Worm (Caenorhabditis elegans) whole organism, midembryonic: Measurements from ENCODE around the gene B0545.4.

ENCODE experiments used
- T22C8.4 ChIP-seq: fragments of 200-800 bp; sonication (Bioruptor generic); IDR thresholded peaks from 2 replicates; pipeline ENCODE4 v1.3.6; 2022; ENCODE audit warnings: missing genetic modification characterization, missing compliant biosample characterization
- cog-1 ChIP-seq: sonication (generic microtip); optimal IDR thresholded peaks from 2 replicates; lab custom pipeline; 2016; ENCODE audit warnings: missing genetic modification characterization, missing compliant biosample characterization
- flt-1 ChIP-seq: fragments of 200-800 bp; sonication (Bioruptor generic); IDR thresholded peaks from 2 replicates; pipeline ENCODE4 v1.3.6; 2022; ENCODE audit warnings: missing genetic modification characterization, missing compliant biosample characterization
- klf-2 ChIP-seq: fragments of 200-800 bp; sonication (Bioruptor generic); conservative IDR thresholded peaks from 2 replicates; pipeline ENCODE4 v1.3.6; 2022; ENCODE audit warnings: missing genetic modification reagents, missing genetic modification characterization, missing compliant biosample characterization
- med-1 ChIP-seq: sonication (generic microtip); optimal IDR thresholded peaks from 2 replicates; lab custom pipeline; 2017; ENCODE audit warnings: missing genetic modification characterization, mild to moderate bottlenecking, missing compliant biosample characterization, antibody characterized with exemption, missing genetic modification reagents; ENCODE audit not compliant: insufficient read depth
- ref-1 ChIP-seq: fragments of 200-800 bp; sonication (Bioruptor generic); conservative IDR thresholded peaks from 2 replicates; pipeline ENCODE4 v1.3.6; 2022; ENCODE audit warnings: missing genetic modification reagents, missing genetic modification characterization, missing compliant biosample characterization
- tab-1 ChIP-seq: fragments of 200-800 bp; sonication (Bioruptor generic); IDR thresholded peaks from 2 replicates; pipeline ENCODE4 v1.3.6; 2022; ENCODE audit warnings: missing genetic modification characterization, missing compliant biosample characterization
- ztf-23 ChIP-seq: fragments of 200-800 bp; sonication (Bioruptor generic); IDR thresholded peaks from 2 replicates; pipeline ENCODE4 v1.3.6; 2022; ENCODE audit warnings: missing genetic modification reagents, missing genetic modification characterization, missing compliant biosample characterization
- ztf-29 ChIP-seq: fragments of 200-800 bp; sonication (Bioruptor generic); IDR thresholded peaks from 2 replicates; pipeline ENCODE4 v1.3.6; 2022; ENCODE audit warnings: missing genetic modification reagents, missing genetic modification characterization, missing compliant biosample characterization

B0545.4 gene

ce11 chrIV:102848-103247, 6.4 kb downstream of the B0545.4 start:
- TF ChIP-seq flt-1 (GFP tag; lab: Robert Waterston, UW) (no peak), ztf-23 (no peak)

ce11 chrIV:97681-98080, 11.5 kb downstream of the B0545.4 start:
- no peak for TF ChIP-seq ztf-23
- TF ChIP-seq flt-1 (GFP tag; lab: Robert Waterston, UW) = no peak
- TF ChIP-seq med-1 = no peak
- TF ChIP-seq tab-1 (GFP tag; lab: Robert Waterston, UW) = no peak
- TF ChIP-seq cog-1 (tag; lab: Kevin White, UChicago) = no peak
- TF ChIP-seq ref-1 (GFP tag; lab: Robert Waterston, UW) = no peak
- no peak for TF ChIP-seq ztf-29

ce11 chrIV:91680-92079, 17.5 kb downstream of the B0545.4 start, which contains the start of gene tpa-1:
Gene tpa-1, plus strand, starts transcription at chrIV:91980.
- TF ChIP-seq med-1 (no peak), flt-1 (GFP tag; lab: Robert Waterston, UW) (no peak), ztf-29 (no peak), ztf-23 (no peak), cog-1 (tag; lab: Kevin White, UChicago) (no peak), klf-2 (no peak), tab-1 (GFP tag; lab: Robert Waterston, UW) (no peak), ref-1 (GFP tag; lab: Robert Waterston, UW) (no peak), T22C8.4 (no peak)

ce11 chrIV:89991-90390, 19.2 kb downstream of the B0545.4 start, which contains the start of gene scl-23:
Gene scl-23, minus strand, starts transcription at chrIV:90091.
- TF ChIP-seq cog-1 (tag; lab: Kevin White, UChicago) (no peak), ztf-29 (no peak), klf-2 (no peak), T22C8.4 (no peak), tab-1 (GFP tag; lab: Robert Waterston, UW) (no peak)

- no peak for TF ChIP-seq klf-2
- TF ChIP-seq med-1 = no peak
- TF ChIP-seq T22C8.4 = no peak
- no peak for TF ChIP-seq tab-1 (GFP tag; lab: Robert Waterston, UW)
- TF ChIP-seq flt-1 (GFP tag; lab: Robert Waterston, UW) = no peak
- no peak for TF ChIP-seq ztf-29
- TF ChIP-seq ztf-23 = no peak
- TF ChIP-seq cog-1 (tag; lab: Kevin White, UChicago) = no peak
- no peak for TF ChIP-seq ref-1 (GFP tag; lab: Robert Waterston, UW)
These were observed 22.5 kb downstream of the B0545.4 start for ce11 chrIV:86744-87143.

DNA sequence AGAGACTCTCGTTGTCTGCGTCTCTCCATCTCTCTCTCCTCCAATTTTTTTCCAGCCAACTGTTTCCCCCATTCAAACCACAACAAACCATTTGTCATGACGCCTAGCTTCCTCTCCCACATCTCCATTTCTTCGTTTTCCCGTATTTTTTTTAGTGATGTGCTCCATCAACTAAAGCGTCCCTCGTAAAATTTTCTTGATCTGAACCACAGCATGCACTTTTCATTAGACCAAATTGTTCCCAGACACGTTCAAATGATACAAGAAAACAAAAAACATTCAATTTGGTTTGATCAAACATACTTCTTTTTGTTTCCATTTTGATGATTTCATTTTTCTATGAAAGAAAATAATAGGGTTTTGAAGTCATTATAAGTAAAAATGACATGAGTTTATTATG, 26.9 kb downstream of the B0545.4 start:
- TF ChIP-seq ztf-23 (no peak), cog-1 (tag; lab: Kevin White, UChicago) (no peak), klf-2 (no peak), ztf-29 (no peak), med-1 (no peak), T22C8.4 (no peak), tab-1 (GFP tag; lab: Robert Waterston, UW) (no peak), ref-1 (GFP tag; lab: Robert Waterston, UW) (no peak), flt-1 (GFP tag; lab: Robert Waterston, UW) (no peak)

DNA sequence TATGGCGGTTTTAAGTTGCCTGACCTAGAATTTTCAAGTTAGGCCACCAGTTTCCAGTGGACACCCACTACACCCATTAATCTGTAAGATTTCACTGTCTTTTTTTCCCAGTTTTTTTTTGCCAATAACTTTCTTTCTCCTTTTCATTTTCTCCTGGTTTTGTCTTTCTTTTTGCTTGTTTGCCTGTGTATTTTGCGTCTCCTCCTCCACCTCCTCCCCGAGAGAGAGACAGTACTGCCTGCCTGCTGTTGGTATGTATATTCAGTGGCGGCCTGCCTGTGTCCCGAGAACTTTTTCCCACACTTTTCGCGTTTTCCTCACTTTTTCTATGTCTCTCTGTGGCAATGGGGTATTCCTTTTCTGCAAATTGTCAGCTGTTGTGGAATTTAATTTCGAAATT, 27.8 kb downstream of the B0545.4 start:
- TF ChIP-seq ztf-29 (no peak), ztf-23 (peak; percentile 51; the same call in 1 of the 2 replicates), T22C8.4 (no peak), med-1 (no peak)

ce11 chrIV:80943-81342, 28.3 kb downstream of the B0545.4 start:
- no peak for TF ChIP-seq tab-1 (GFP tag; lab: Robert Waterston, UW)
- TF ChIP-seq ref-1 (GFP tag; lab: Robert Waterston, UW) = no peak
- no peak for TF ChIP-seq med-1
- no peak for TF ChIP-seq cog-1 (tag; lab: Kevin White, UChicago)
- no peak for TF ChIP-seq flt-1 (GFP tag; lab: Robert Waterston, UW)
- no peak for TF ChIP-seq ztf-23

ce11 chrIV:79205-79604, 30.0 kb downstream of the B0545.4 start, which contains the start of gene T05C7.9:
Gene T05C7.9, plus strand, starts transcription at chrIV:79276.
- no peak for TF ChIP-seq klf-2
- no peak for TF ChIP-seq ref-1 (GFP tag; lab: Robert Waterston, UW)
- TF ChIP-seq flt-1 (GFP tag; lab: Robert Waterston, UW) = no peak
- no peak for TF ChIP-seq ztf-29
- TF ChIP-seq cog-1 (tag; lab: Kevin White, UChicago) = no peak
- no peak for TF ChIP-seq tab-1 (GFP tag; lab: Robert Waterston, UW)
- no peak for TF ChIP-seq T22C8.4
- TF ChIP-seq ztf-23 = no peak
- TF ChIP-seq med-1 = no peak

DNA sequence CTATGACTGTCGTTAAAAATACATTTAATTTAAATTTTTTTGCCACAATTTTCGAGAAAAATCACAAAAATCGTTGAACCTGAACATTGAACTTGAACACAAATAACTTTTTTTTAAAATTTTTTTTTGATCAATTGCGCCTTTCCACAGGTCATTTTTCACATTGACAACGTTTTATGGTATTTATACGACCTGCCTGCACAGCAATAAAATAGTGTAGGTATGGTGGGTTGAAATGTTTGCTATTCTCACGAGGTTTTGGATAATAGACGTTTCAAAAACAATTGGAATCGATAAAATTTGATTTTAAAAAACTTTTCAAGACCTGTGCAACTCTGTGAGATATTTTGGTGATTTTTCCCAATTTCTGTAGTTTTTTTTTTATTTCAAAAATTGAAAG, 31.0 kb downstream of the B0545.4 start:
- no peak for TF ChIP-seq klf-2
- no peak for TF ChIP-seq tab-1 (GFP tag; lab: Robert Waterston, UW)
- no peak for TF ChIP-seq flt-1 (GFP tag; lab: Robert Waterston, UW)
- no peak for TF ChIP-seq cog-1 (tag; lab: Kevin White, UChicago)
- no peak for TF ChIP-seq med-1
- no peak for TF ChIP-seq ref-1 (GFP tag; lab: Robert Waterston, UW)
- no peak for TF ChIP-seq ztf-29
- TF ChIP-seq T22C8.4 = no peak
- no peak for TF ChIP-seq ztf-23

DNA sequence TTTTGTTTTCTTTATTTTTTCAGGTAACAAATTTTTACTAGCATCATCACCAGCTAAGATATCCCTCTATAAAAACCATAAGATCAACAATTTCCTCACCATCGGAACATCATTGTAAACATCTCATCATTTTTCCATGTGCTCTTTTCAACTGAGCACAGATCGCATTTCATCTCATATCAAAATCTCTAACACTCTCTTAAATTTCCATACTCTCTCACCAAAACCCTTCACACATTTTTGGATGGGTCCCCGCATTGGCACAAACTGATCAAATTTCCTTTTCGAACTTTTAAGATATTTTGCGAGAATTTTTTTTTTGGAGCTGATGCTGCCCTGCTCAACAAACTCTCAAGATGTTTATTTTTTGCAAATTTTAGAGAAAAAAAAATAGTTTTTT, 31.8 kb downstream of the B0545.4 start:
- TF ChIP-seq ztf-29 (no peak), klf-2 (no peak), T22C8.4 (no peak), cog-1 (tag; lab: Kevin White, UChicago) (no peak), tab-1 (GFP tag; lab: Robert Waterston, UW) (no peak), ztf-23 (no peak), flt-1 (GFP tag; lab: Robert Waterston, UW) (no peak), ref-1 (GFP tag; lab: Robert Waterston, UW) (no peak), med-1 (no peak)
